Worm (Caenorhabditis elegans) whole organism, young adult: ENCODE results near the gene C56G2.22.

ENCODE experiments used
- B0019.2 ChIP-seq: fragments of 200-800 bp; sonication (Bioruptor generic); conservative IDR thresholded peaks from 2 replicates; pipeline ENCODE4 v1.3.6; 2022; ENCODE audit warnings: missing genetic modification reagents, missing genetic modification characterization, missing compliant biosample characterization
- B0035.1 ChIP-seq: sonication (generic microtip); optimal IDR thresholded peaks from 2 replicates; lab custom pipeline; 2016; ENCODE audit warnings: missing genetic modification characterization, mild to moderate bottlenecking, missing compliant biosample characterization, missing genotype, missing genetic modification reagents
- C06A6.2 ChIP-seq: fragments of 200-800 bp; sonication (Bioruptor generic); conservative IDR thresholded peaks from 2 replicates; pipeline ENCODE4 v1.3.6; 2022; ENCODE audit warnings: missing genetic modification characterization, missing compliant biosample characterization
- F22D6.2 ChIP-seq: sonication (generic microtip); optimal IDR thresholded peaks from 2 replicates; lab custom pipeline; 2016; ENCODE audit warnings: mild to moderate bottlenecking, missing genetic modification characterization, missing compliant biosample characterization
- F52B5.7 ChIP-seq: sonication (generic microtip); optimal IDR thresholded peaks from 2 replicates; lab custom pipeline; 2016; ENCODE audit warnings: mild to moderate bottlenecking, missing genetic modification characterization, missing compliant biosample characterization
- F57C9.4 ChIP-seq: sonication (generic microtip); optimal IDR thresholded peaks from 2 replicates; lab custom pipeline; 2017; ENCODE audit warnings: mild to moderate bottlenecking, missing genetic modification characterization, missing compliant biosample characterization
- Y53G8AR.9 ChIP-seq: fragments of 200-800 bp; sonication (Bioruptor generic); conservative IDR thresholded peaks from 2 replicates; pipeline ENCODE4 v1.3.6; 2022; ENCODE audit warnings: missing genetic modification reagents, missing genetic modification characterization, missing compliant biosample characterization
- Y79H2A.3 ChIP-seq: fragments of 200-800 bp; sonication (Bioruptor generic); conservative IDR thresholded peaks from 2 replicates; pipeline ENCODE4 v1.3.6; 2022; ENCODE audit warnings: missing genetic modification reagents, missing genetic modification characterization, missing compliant biosample characterization
- Y95B8A.8 ChIP-seq: fragments of 200-800 bp; sonication (Bioruptor generic); IDR thresholded peaks from 2 replicates; pipeline ENCODE4 v1.3.6; 2022; ENCODE audit warnings: missing genetic modification reagents, missing genetic modification characterization, missing compliant biosample characterization
- ZK185.1 ChIP-seq: sonication (generic microtip); optimal IDR thresholded peaks from 2 replicates; lab custom pipeline; 2016; ENCODE audit warnings: mild to moderate bottlenecking, missing genetic modification characterization, missing compliant biosample characterization; ENCODE audit not compliant: poor library complexity, severe bottlenecking
- akir-1 ChIP-seq: fragments of 200-800 bp; sonication (Bioruptor generic); optimal IDR thresholded peaks from 2 replicates; lab custom pipeline; 2018; ENCODE audit warnings: mild to moderate bottlenecking, missing genetic modification characterization, moderate library complexity, missing compliant biosample characterization
- ama-1 ChIP-seq, 3 experiments: fragments of 150-350 bp in 1 of 3; sonication (generic microtip) in 2 of 3; optimal IDR thresholded peaks; 2 replicates each; lab custom pipeline; 2014 to 2018; ENCODE audit warnings: missing biosample characterization in 2 of 3, missing genetic modification characterization in 2 of 3, missing genetic modification reagents in 2 of 3
- aptf-2 ChIP-seq: fragments of 200-800 bp; sonication (Bioruptor generic); conservative IDR thresholded peaks from 2 replicates; pipeline ENCODE4 v1.3.6; 2022; ENCODE audit warnings: missing genetic modification reagents, missing genetic modification characterization, missing compliant biosample characterization
- athp-1 ChIP-seq: sonication (generic microtip); optimal IDR thresholded peaks from 2 replicates; lab custom pipeline; 2017; ENCODE audit warnings: mild to moderate bottlenecking, missing genetic modification characterization, missing compliant biosample characterization
- attf-6 ChIP-seq: fragments of 200-800 bp; sonication (Bioruptor generic); IDR thresholded peaks from 2 replicates; pipeline ENCODE4 v1.3.6; 2022; ENCODE audit warnings: missing genetic modification reagents, missing genetic modification characterization, missing compliant biosample characterization
- cebp-1 ChIP-seq, 2 experiments: fragments of 200-800 bp in 1 of 2; sonication (Bioruptor generic) in 1 of 2; sonication (generic microtip) in 1 of 2; IDR thresholded peaks in 1 of 2; optimal IDR thresholded peaks in 1 of 2; 2 replicates each; pipeline versions ENCODE4 v1.3.6 to Lab custom; 2017 to 2022; ENCODE audit warnings: missing compliant biosample characterization in 2 of 2, missing genetic modification characterization in 2 of 2, mild to moderate bottlenecking in 1 of 2, missing genetic modification reagents in 1 of 2, moderate library complexity in 1 of 2
- cebp-2 ChIP-seq: fragments of 200-800 bp; sonication (Bioruptor generic); IDR thresholded peaks from 2 replicates; pipeline ENCODE4 v1.3.6; 2022; ENCODE audit warnings: missing genetic modification characterization, missing compliant biosample characterization
- ceh-100 ChIP-seq: fragments of 200-800 bp; sonication (Bioruptor generic); IDR thresholded peaks from 2 replicates; pipeline ENCODE4 v1.3.6; 2022; ENCODE audit warnings: missing genetic modification reagents, missing genetic modification characterization, missing compliant biosample characterization
- ceh-91 ChIP-seq: fragments of 200-800 bp; sonication (Bioruptor generic); IDR thresholded peaks from 2 replicates; pipeline ENCODE4 v1.3.6; 2022; ENCODE audit warnings: missing genetic modification reagents, missing genetic modification characterization, missing compliant biosample characterization
- chd-7 ChIP-seq: sonication (generic microtip); optimal IDR thresholded peaks from 2 replicates; lab custom pipeline; 2016; ENCODE audit warnings: mild to moderate bottlenecking, missing genetic modification characterization, moderate library complexity, missing compliant biosample characterization
- gei-17 ChIP-seq: fragments of 200-800 bp; sonication (Bioruptor generic); optimal IDR thresholded peaks from 2 replicates; lab custom pipeline; 2018; ENCODE audit warnings: mild to moderate bottlenecking, missing genetic modification characterization, missing compliant biosample characterization
- hlh-26 ChIP-seq: fragments of 200-800 bp; sonication (Bioruptor generic); conservative IDR thresholded peaks from 2 replicates; pipeline ENCODE4 v1.3.6; 2022; ENCODE audit warnings: missing genetic modification reagents, missing genetic modification characterization, missing compliant biosample characterization
- hmg-1.2 ChIP-seq: fragments of 200-800 bp; sonication (Bioruptor generic); IDR thresholded peaks from 2 replicates; pipeline ENCODE4 v1.3.6; 2022; ENCODE audit warnings: missing genetic modification reagents, missing genetic modification characterization, missing compliant biosample characterization
- hrde-1 ChIP-seq: sonication (generic microtip); optimal IDR thresholded peaks from 2 replicates; lab custom pipeline; 2016; ENCODE audit warnings: missing genetic modification characterization, mild to moderate bottlenecking, missing compliant biosample characterization, moderate library complexity, missing genotype, missing genetic modification reagents, borderline replicate concordance
- hsf-1 ChIP-seq: fragments of 200-800 bp; sonication (Bioruptor generic); IDR thresholded peaks from 2 replicates; pipeline ENCODE4 v1.3.6; 2022; ENCODE audit warnings: missing genetic modification reagents, missing genetic modification characterization, missing compliant biosample characterization
- let-526 ChIP-seq: fragments of 200-800 bp; sonication (Bioruptor generic); IDR thresholded peaks from 2 replicates; pipeline ENCODE4 v1.3.6; 2022; ENCODE audit warnings: missing genetic modification reagents, missing genetic modification characterization, missing compliant biosample characterization
- lin-35 ChIP-seq, 3 experiments: fragments of 150-350 bp in 2 of 3; sonication (generic microtip) in 1 of 3; optimal IDR thresholded peaks; 2 replicates each; lab custom pipeline; 2014 to 2018; ENCODE audit warnings: missing biosample characterization in 3 of 3, missing genetic modification characterization in 3 of 3, missing genetic modification reagents in 3 of 3
- lir-1 ChIP-seq: fragments of 200-800 bp; sonication (Bioruptor generic); conservative IDR thresholded peaks from 2 replicates; pipeline ENCODE4 v1.3.6; 2022; ENCODE audit warnings: missing genetic modification reagents, missing genetic modification characterization, missing compliant biosample characterization
- lsl-1 ChIP-seq: fragments of 200-800 bp; sonication (Bioruptor generic); optimal IDR thresholded peaks from 2 replicates; lab custom pipeline; 2018; ENCODE audit warnings: mild to moderate bottlenecking, missing genetic modification characterization, moderate library complexity, missing compliant biosample characterization
- mcd-1 ChIP-seq: fragments of 200-800 bp; sonication (Bioruptor generic); IDR thresholded peaks from 2 replicates; pipeline ENCODE4 v1.3.6; 2022; ENCODE audit warnings: missing genetic modification reagents, missing genetic modification characterization, missing compliant biosample characterization
- mes-4 ChIP-seq: sonication (generic microtip); optimal IDR thresholded peaks from 2 replicates; lab custom pipeline; 2016; ENCODE audit warnings: missing genotype, missing genetic modification characterization, missing compliant biosample characterization
- mxl-1 ChIP-seq: sonication (generic microtip); optimal IDR thresholded peaks from 2 replicates; lab custom pipeline; 2016; ENCODE audit warnings: missing genetic modification characterization, missing compliant biosample characterization
- nfya-2 ChIP-seq: fragments of 200-800 bp; sonication (Bioruptor generic); IDR thresholded peaks from 2 replicates; pipeline ENCODE4 v1.3.6; 2022; ENCODE audit warnings: missing genetic modification reagents, missing genetic modification characterization, missing compliant biosample characterization
- nfyb-1 ChIP-seq: fragments of 200-800 bp; sonication (Bioruptor generic); IDR thresholded peaks from 2 replicates; pipeline ENCODE4 v1.3.6; 2022; ENCODE audit warnings: missing genetic modification reagents, missing genetic modification characterization, missing compliant biosample characterization
- nhr-120 ChIP-seq: fragments of 200-800 bp; sonication (Bioruptor generic); IDR thresholded peaks from 2 replicates; pipeline ENCODE4 v1.3.6; 2022; ENCODE audit warnings: missing genetic modification characterization, missing compliant biosample characterization
- nhr-27 ChIP-seq: fragments of 200-800 bp; sonication (Bioruptor generic); optimal IDR thresholded peaks from 2 replicates; lab custom pipeline; 2018; ENCODE audit warnings: mild to moderate bottlenecking, missing genetic modification characterization, moderate library complexity, missing compliant biosample characterization
- rcor-1 ChIP-seq: fragments of 200-800 bp; sonication (Bioruptor generic); IDR thresholded peaks from 2 replicates; pipeline ENCODE4 v1.3.6; 2022; ENCODE audit warnings: missing genetic modification reagents, missing genetic modification characterization, missing compliant biosample characterization
- rec-8 ChIP-seq, 2 experiments: sonication (generic microtip); optimal IDR thresholded peaks; 2 replicates each; lab custom pipeline; 2016; ENCODE audit warnings: mild to moderate bottlenecking in 2 of 2, missing genetic modification characterization in 2 of 2, missing genetic modification reagents in 2 of 2, missing genotype in 2 of 2, missing biosample characterization in 1 of 2, missing compliant biosample characterization in 1 of 2, moderate library complexity in 1 of 2
- sptf-2 ChIP-seq: fragments of 200-800 bp; sonication (Bioruptor generic); optimal IDR thresholded peaks from 2 replicates; lab custom pipeline; 2018; ENCODE audit warnings: mild to moderate bottlenecking, missing genetic modification characterization, missing compliant biosample characterization
- tbp1 ChIP-seq: fragments of 200-800 bp; sonication (Bioruptor generic); optimal IDR thresholded peaks from 2 replicates; lab custom pipeline; 2018; ENCODE audit warnings: mild to moderate bottlenecking, missing genetic modification characterization, missing compliant biosample characterization
- tlf-1 ChIP-seq: fragments of 200-800 bp; sonication (Bioruptor generic); optimal IDR thresholded peaks from 2 replicates; lab custom pipeline; 2018; ENCODE audit warnings: mild to moderate bottlenecking, missing genetic modification characterization, missing compliant biosample characterization
- ztf-26 ChIP-seq: sonication (generic microtip); optimal IDR thresholded peaks from 2 replicates; lab custom pipeline; 2017; ENCODE audit warnings: missing genetic modification characterization, missing compliant biosample characterization
- ztf-3 ChIP-seq: fragments of 200-800 bp; sonication (Bioruptor generic); optimal IDR thresholded peaks from 2 replicates; lab custom pipeline; 2018; ENCODE audit warnings: mild to moderate bottlenecking, missing genetic modification characterization, missing compliant biosample characterization

Gene C56G2.22

DNA sequence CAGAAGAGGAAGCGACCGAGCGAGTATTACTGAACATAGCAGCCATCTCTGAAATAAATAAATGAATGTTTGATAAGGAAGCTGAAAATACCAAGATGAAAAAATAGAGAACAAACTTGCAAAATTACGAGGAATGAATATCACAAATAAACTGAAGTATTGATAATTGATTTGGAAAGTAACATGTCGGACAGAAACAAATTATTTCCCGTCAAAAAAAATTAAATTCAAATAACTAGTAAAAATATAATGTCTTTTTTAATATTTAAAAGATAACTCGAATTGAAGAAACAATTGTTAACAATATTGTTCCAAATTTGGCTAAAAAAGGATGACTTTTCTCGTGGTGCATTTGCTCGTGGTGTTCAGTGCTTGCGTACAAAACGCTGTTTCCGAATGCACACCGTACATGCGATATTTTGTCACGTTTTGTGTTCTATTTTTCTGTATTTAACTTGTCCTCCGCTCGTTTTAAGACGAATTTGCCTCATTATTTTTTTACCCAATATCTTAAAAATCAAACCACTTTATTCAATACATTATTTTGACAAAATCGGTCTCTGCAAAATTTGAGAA lies 4.3 kb upstream of the C56G2.22 start, which contains the start of gene rpn-13 (continued):
- TF ChIP-seq lsl-1 (GFP tag; lab: Kevin White, UChicago) (peak; percentile 73), mcd-1 (GFP tag; lab: Robert Waterston, UW) (no peak)

DNA sequence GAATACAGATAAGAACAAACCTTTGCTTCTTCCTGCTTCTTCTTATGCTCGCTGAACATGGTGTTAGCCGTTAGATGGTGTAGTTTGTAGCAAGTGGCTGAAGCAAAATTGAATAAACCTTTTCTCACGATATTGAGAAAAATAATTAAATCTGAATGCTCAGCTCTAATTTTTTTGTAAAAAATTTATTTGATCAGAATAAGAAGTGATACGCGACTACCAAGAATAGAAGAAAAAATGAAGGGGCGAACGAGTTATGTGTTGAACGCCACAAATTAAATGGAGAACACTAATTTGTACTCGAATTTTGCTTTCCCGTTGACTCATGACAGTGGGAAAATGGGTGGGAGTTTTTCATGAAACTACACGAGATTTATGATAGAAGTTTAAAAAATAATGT lies 3.0 kb upstream of the C56G2.22 start, which contains the start of gene C56G2.9:
Gene C56G2.9 (minus strand): TSS at position 101 of the 400 bp plus-strand sequence.
- TF ChIP-seq ztf-26 (tag; lab: Kevin White, UChicago) (no peak), nhr-27 (tag; lab: Kevin White, UChicago) (no peak), Y95B8A.8 (GFP tag; lab: Robert Waterston, UW) (no peak), B0019.2 (no peak), hlh-26 (no peak), ztf-3 (no peak), gei-17 (no peak), ceh-91 (GFP tag; lab: Robert Waterston, UW) (no peak), tbp1 (GFP tag; lab: Kevin White, UChicago) (no peak), F57C9.4 (tag; lab: Kevin White, UChicago) (no peak)

DNA sequence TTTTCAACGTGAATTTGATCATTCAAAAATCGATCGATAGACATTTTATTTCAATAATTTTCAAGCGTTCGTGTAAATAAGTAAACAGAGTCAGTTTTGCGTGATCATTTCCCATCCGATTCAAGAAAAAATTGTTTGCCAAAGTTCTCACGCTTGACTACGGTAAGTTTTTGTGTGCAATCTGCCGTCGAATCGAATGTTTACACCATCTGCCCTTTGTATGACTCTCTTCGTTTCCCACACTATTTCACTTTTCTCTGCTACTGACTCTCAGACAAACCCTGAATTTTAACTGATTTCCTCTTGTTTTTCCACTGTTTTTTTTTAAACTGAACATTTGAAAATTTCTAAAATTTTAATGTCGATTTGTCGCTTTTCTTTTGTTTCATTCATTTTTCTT lies 1.5 kb upstream of the C56G2.22 start:
- TF ChIP-seq ZK185.1 (tag; lab: Kevin White, UChicago) (peak; percentile 71), hsf-1 (peak; percentile 47; the same call in 1 of the 2 replicates), rec-8 (tag; optimal IDR thresholded peaks at IDR 0.05; lab: Kevin White, UChicago) (no peak), ceh-91 (GFP tag; lab: Robert Waterston, UW) (peak; percentile 66), sptf-2 (GFP tag; lab: Kevin White, UChicago) (no peak), attf-6 (no peak), nhr-27 (tag; lab: Kevin White, UChicago) (no peak), rcor-1 (GFP tag; lab: Robert Waterston, UW) (peak; percentile 73), nfya-2 (GFP tag; lab: Robert Waterston, UW) (no peak), let-526 (peak; percentile 61; the same call in 1 of the 2 replicates), tlf-1 (GFP tag; lab: Kevin White, UChicago) (peak; percentile 54), lin-35 (GFP tag; optimal IDR thresholded peaks at IDR 0.05; lab: Kevin White, UChicago) (peak in 1 of 3 experiments; percentile 56), B0035.1 (tag; lab: Kevin White, UChicago) (no peak), nhr-120 (GFP tag; lab: Robert Waterston, UW) (no peak), ama-1 (optimal IDR thresholded peaks at IDR 0.05; lab: Kevin White, UChicago) (no peak), ama-1 (GFP tag; optimal IDR thresholded peaks at IDR 0.05; lab: Kevin White, UChicago) (no peak), nfyb-1 (GFP tag; lab: Robert Waterston, UW) (0 out of 2 replicates have a peak, but pooled peaks have one; percentile 38), athp-1 (tag; lab: Kevin White, UChicago) (peak; percentile 69), F52B5.7 (tag; lab: Kevin White, UChicago) (no peak), akir-1 (no peak), lir-1 (GFP tag; lab: Robert Waterston, UW) (peak; percentile 57; the same call in 1 of the 2 replicates), mxl-1 (tag; lab: Kevin White, UChicago) (no peak), hrde-1 (tag; lab: Kevin White, UChicago) (peak; percentile 48), hmg-1.2 (GFP tag; lab: Robert Waterston, UW) (peak; percentile 97), Y79H2A.3 (no peak), C06A6.2 (GFP tag; lab: Robert Waterston, UW) (no peak), F22D6.2 (tag; lab: Kevin White, UChicago) (no peak), aptf-2 (GFP tag; lab: Robert Waterston, UW) (no peak), chd-7 (tag; lab: Kevin White, UChicago) (peak; percentile 47), Y53G8AR.9 (0 out of 2 replicates have a peak, but pooled peaks have one; percentile 28), ztf-3 (no peak), cebp-2 (GFP tag; lab: Robert Waterston, UW) (no peak), cebp-1 (GFP tag; IDR thresholded peaks at IDR 0.05; lab: Robert Waterston, UW) (no peak), cebp-1 (tag; optimal IDR thresholded peaks at IDR 0.05; lab: Kevin White, UChicago) (peak; percentile 74), mes-4 (tag; lab: Kevin White, UChicago) (no peak), hlh-26 (no peak), ceh-100 (GFP tag; lab: Robert Waterston, UW) (0 out of 2 replicates have a peak, but pooled peaks have one; percentile 15)
